Worm (Caenorhabditis elegans): ENCODE results near the gene nrde-1.

- TF ChIP-seq nhr-2 (tag; optimal IDR thresholded peaks at IDR 0.05) = no peak
- no peak for TF ChIP-seq nhr-12 (tag; optimal IDR thresholded peaks at IDR 0.05)
- no peak for TF ChIP-seq elt-1 (tag; optimal IDR thresholded peaks at IDR 0.05; ENCODE audit: borderline replicate concordance, insufficient read depth)
- TF ChIP-seq sptf-1 (tag; optimal IDR thresholded peaks at IDR 0.05) = no peak
Observed at ce11 chrIII:3703397-3703796, 9.9 kb upstream of the nrde-1 start, which contains the start of gene C14B1.3.

All from whole organism, mixed stage, embryonic.